Fruit fly (Drosophila melanogaster): Measurements from ENCODE around the gene AP-1sigma.

The AP-1sigma gene

dm6 chr3R:23915042-23915428 lies 43.4 kb upstream of the AP-1sigma start:
- TF ChIP-seq cyc (GFP tag; optimal IDR thresholded peaks at IDR 0.05) (peak; percentile 94), fkh (GFP tag; optimal IDR thresholded peaks at IDR 0.05) (no peak), net (GFP tag; optimal IDR thresholded peaks at IDR 0.05) (peak; percentile 95), Smox (GFP tag; optimal IDR thresholded peaks at IDR 0.05) (peak; percentile 94), Blimp-1 (GFP tag; optimal IDR thresholded peaks at IDR 0.05) (peak; percentile 74), fd59A (GFP tag; optimal IDR thresholded peaks at IDR 0.05) (peak; percentile 95), OdsH (GFP tag; optimal IDR thresholded peaks at IDR 0.05) (peak; percentile 96), CG15336 (GFP tag; IDR thresholded peaks at IDR 0.05) (peak; percentile 69), CG8119 (GFP tag; IDR thresholded peaks at IDR 0.05) (peak; percentile 77), CG7368 (GFP tag; optimal IDR thresholded peaks at IDR 0.05) (peak; percentile 96), dac (GFP tag; optimal IDR thresholded peaks at IDR 0.05) (peak; percentile 21), Gug (GFP tag; IDR thresholded peaks at IDR 0.05) (peak; percentile 64), CG16779 (tag; optimal IDR thresholded peaks at IDR 0.05) (peak; percentile 90), CG8632 (GFP tag; optimal IDR thresholded peaks at IDR 0.05) (peak; percentile 98), CG11762 (GFP tag; optimal IDR thresholded peaks at IDR 0.05; ENCODE audit: insufficient read depth) (peak; percentile 92), Hr38 (GFP tag; optimal IDR thresholded peaks at IDR 0.05) (no peak), lz (GFP tag; optimal IDR thresholded peaks at IDR 0.05) (peak; percentile 94), CG11902 (GFP tag; optimal IDR thresholded peaks at IDR 0.05) (peak; percentile 94), eg (GFP tag; IDR thresholded peaks at IDR 0.05) (peak; percentile 57; the same call in 2 of the 3 replicates), fd85E (GFP tag; optimal IDR thresholded peaks at IDR 0.05) (peak; percentile 87), Hr39 (GFP tag; optimal IDR thresholded peaks at IDR 0.05) (peak; percentile 91), CG9139 (GFP tag; optimal IDR thresholded peaks at IDR 0.05) (peak; percentile 91), CG10631 (GFP tag; optimal IDR thresholded peaks at IDR 0.05) (peak; percentile 96), pdm3 (GFP tag; optimal IDR thresholded peaks at IDR 0.05) (peak; percentile 95), Eip93F (GFP tag; optimal IDR thresholded peaks at IDR 0.05) (peak; percentile 83), dsx (GFP tag; optimal IDR thresholded peaks at IDR 0.05; ENCODE audit: poor library complexity, severe bottlenecking) (peak; percentile 95), Ets96B (tag; optimal IDR thresholded peaks at IDR 0.05) (peak; percentile 98), CG8319 (GFP tag; optimal IDR thresholded peaks at IDR 0.05) (peak; percentile 94), CG6163 (GFP tag; IDR thresholded peaks at IDR 0.05) (peak; percentile 95), acj6 (GFP tag; optimal IDR thresholded peaks at IDR 0.05) (peak; percentile 97), vri (GFP tag; optimal IDR thresholded peaks at IDR 0.05) (peak; percentile 91), Sox102F (GFP tag; optimal IDR thresholded peaks at IDR 0.05) (peak; percentile 94), spab (GFP tag; optimal IDR thresholded peaks at IDR 0.05) (peak; percentile 96), CG6276 (GFP tag; optimal IDR thresholded peaks at IDR 0.05) (no peak), CG32006 (GFP tag; optimal IDR thresholded peaks at IDR 0.05) (peak; percentile 71), CG3919 (GFP tag; optimal IDR thresholded peaks at IDR 0.05) (peak; percentile 97), achi (GFP tag; optimal IDR thresholded peaks at IDR 0.05) (peak; percentile 94), topi (GFP tag; optimal IDR thresholded peaks at IDR 0.05) (peak; percentile 96), CG3032 (tag; optimal IDR thresholded peaks at IDR 0.05) (peak; percentile 97), Ets21C (GFP tag; optimal IDR thresholded peaks at IDR 0.05) (peak; percentile 88), Met (GFP tag; optimal IDR thresholded peaks at IDR 0.05) (peak; percentile 97), Hr4 (GFP tag; optimal IDR thresholded peaks at IDR 0.05) (peak; percentile 63), Eip75B (GFP tag; optimal IDR thresholded peaks at IDR 0.05) (peak; percentile 97), CG6854 (GFP tag; optimal IDR thresholded peaks at IDR 0.05) (peak; percentile 56), CG6792 (GFP tag; optimal IDR thresholded peaks at IDR 0.05) (peak; percentile 97), Eip78C (GFP tag) (peak; percentile 98), Sox15 (GFP tag; optimal IDR thresholded peaks at IDR 0.05) (peak; percentile 95), svp (GFP tag) (peak; percentile 99), CG1621 (tag; optimal IDR thresholded peaks at IDR 0.05) (peak; percentile 95), CG4318 (GFP tag; optimal IDR thresholded peaks at IDR 0.05) (peak; percentile 14), Sox14 (GFP tag; optimal IDR thresholded peaks at IDR 0.05) (peak; percentile 92), ss (GFP tag; optimal IDR thresholded peaks at IDR 0.05) (peak; percentile 88 to 97), CG11294 (GFP tag; IDR thresholded peaks at IDR 0.05) (peak; percentile 32; the same call in 1 of the 2 replicates)

All from whole organism, prepupa.